Fruit fly (Drosophila melanogaster) whole organism, embryonic: ENCODE measurements around the gene ddbt.
A peak's percentile ranks its signal among the peaks of the same experiment; 100 is the strongest.

Experiments used
- Awh ChIP-seq: fragments of 200-800 bp; sonication (Bioruptor generic); IDR thresholded peaks from 2 replicates; pipeline ENCODE4, ENCODE4 v1.3.6; 2022; ENCODE audit warnings: missing biosample characterization, missing genetic modification characterization
- BEAF-32 ChIP-seq: fragments of 200-800 bp; sonication (Bioruptor generic); optimal IDR thresholded peaks from 3 replicates; lab custom pipeline; 2017; ENCODE audit warnings: missing biosample characterization, missing genetic modification characterization, mild to moderate bottlenecking, moderate library complexity, missing genetic modification reagents
- CG1024 ChIP-seq: fragments of 200-800 bp; sonication (Bioruptor generic); IDR thresholded peaks from 2 replicates; pipeline ENCODE4 v1.3.6; 2022; ENCODE audit warnings: missing biosample characterization, missing genetic modification characterization
- CG10274 ChIP-seq: fragments of 200-800 bp; sonication (Bioruptor generic); optimal IDR thresholded peaks from 3 replicates; lab custom pipeline; 2017; ENCODE audit warnings: missing biosample characterization, mild to moderate bottlenecking, missing genetic modification characterization
- CG11560 ChIP-seq: fragments of 200-800 bp; sonication (Bioruptor generic); IDR thresholded peaks from 3 replicates; pipeline ENCODE4 v1.3.6; 2022; ENCODE audit warnings: missing biosample characterization, missing genetic modification characterization
- CG12942 ChIP-seq: fragments of 200-800 bp; sonication (Bioruptor generic); optimal IDR thresholded peaks from 3 replicates; lab custom pipeline; 2016; ENCODE audit warnings: missing biosample characterization, missing genetic modification characterization
- CG13287 ChIP-seq: fragments of 200-800 bp; sonication (Bioruptor generic); IDR thresholded peaks from 2 replicates; pipeline ENCODE4 v1.3.6; 2022; ENCODE audit warnings: missing biosample characterization, missing genetic modification characterization; ENCODE audit not compliant: partially characterized antibody
- CG15269 ChIP-seq: fragments of 200-800 bp; sonication (Bioruptor generic); optimal IDR thresholded peaks from 2 replicates; lab custom pipeline; 2018; ENCODE audit warnings: missing biosample characterization, mild to moderate bottlenecking, missing genetic modification characterization, moderate library complexity
- CG16863 ChIP-seq: fragments of 200-800 bp; sonication (Bioruptor generic); optimal IDR thresholded peaks from 3 replicates; lab custom pipeline; 2016; ENCODE audit warnings: missing biosample characterization, missing genetic modification characterization
- CG17186 ChIP-seq: fragments of 200-800 bp; sonication (Bioruptor generic); optimal IDR thresholded peaks from 3 replicates; lab custom pipeline; 2017; ENCODE audit warnings: missing biosample characterization, missing genetic modification reagents, missing genetic modification characterization
- CG31224 ChIP-seq: fragments of 200-800 bp; sonication (Bioruptor generic); IDR thresholded peaks from 2 replicates; pipeline ENCODE4 v1.3.6; 2022; ENCODE audit warnings: missing biosample characterization, missing genetic modification characterization
- CG33557 ChIP-seq: fragments of 200-800 bp; sonication (Bioruptor generic); optimal IDR thresholded peaks from 2 replicates; lab custom pipeline; 2019; ENCODE audit warnings: missing biosample characterization, mild to moderate bottlenecking, missing genetic modification characterization, moderate library complexity
- CG34224 ChIP-seq: fragments of 200-800 bp; sonication (Bioruptor generic); IDR thresholded peaks from 3 replicates; pipeline ENCODE4 v1.3.6; 2022; ENCODE audit warnings: missing biosample characterization, missing genetic modification characterization; ENCODE audit not compliant: partially characterized antibody
- CG3726 ChIP-seq: fragments of 200-800 bp; sonication (Bioruptor generic); IDR thresholded peaks from 3 replicates; pipeline ENCODE4, ENCODE4 v1.3.6; 2022; ENCODE audit warnings: missing biosample characterization, missing genetic modification characterization
- CG43689 ChIP-seq: fragments of 200-800 bp; sonication (Bioruptor generic); IDR thresholded peaks from 2 replicates; pipeline ENCODE4 v1.3.6; 2022; ENCODE audit warnings: missing biosample characterization, missing genetic modification characterization
- CG5180 ChIP-seq: fragments of 200-800 bp; sonication (Bioruptor generic); optimal IDR thresholded peaks from 3 replicates; lab custom pipeline; 2017; ENCODE audit warnings: missing biosample characterization, missing genetic modification characterization, mild to moderate bottlenecking, moderate library complexity, missing genetic modification reagents
- CG7556 ChIP-seq: fragments of 200-800 bp; sonication (Bioruptor generic); optimal IDR thresholded peaks from 2 replicates; lab custom pipeline; 2017; ENCODE audit warnings: missing biosample characterization, mild to moderate bottlenecking, missing genetic modification characterization
- CG8089 ChIP-seq: fragments of 200-800 bp; sonication (Bioruptor generic); optimal IDR thresholded peaks from 3 replicates; lab custom pipeline; 2016; ENCODE audit warnings: missing biosample characterization, missing genetic modification characterization
- CG9437 ChIP-seq: fragments of 200-800 bp; sonication (Bioruptor generic); optimal IDR thresholded peaks from 2 replicates; lab custom pipeline; 2018; ENCODE audit warnings: missing biosample characterization, mild to moderate bottlenecking, missing genetic modification characterization
- CG9797 ChIP-seq: fragments of 200-800 bp; sonication (Bioruptor generic); optimal IDR thresholded peaks from 3 replicates; lab custom pipeline; 2018; ENCODE audit warnings: missing biosample characterization, mild to moderate bottlenecking, missing genetic modification characterization
- Dbx ChIP-seq: fragments of 200-800 bp; sonication (Bioruptor generic); IDR thresholded peaks from 3 replicates; pipeline ENCODE4 v1.3.6; 2022; ENCODE audit warnings: missing biosample characterization, missing genetic modification characterization
- Dll ChIP-seq: fragments of 200-800 bp; sonication (Bioruptor generic); IDR thresholded peaks from 4 replicates; pipeline ENCODE4 v1.3.6; 2022; ENCODE audit warnings: missing biosample characterization, missing genetic modification characterization; ENCODE audit not compliant: partially characterized antibody
- Dp ChIP-seq: fragments of 200-800 bp; sonication (Bioruptor generic); optimal IDR thresholded peaks from 2 replicates; lab custom pipeline; 2018; ENCODE audit warnings: missing biosample characterization, mild to moderate bottlenecking, missing genetic modification characterization, moderate library complexity
- Dref ChIP-seq: fragments of 200-800 bp; sonication (Bioruptor generic); IDR thresholded peaks from 2 replicates; pipeline ENCODE4 v1.3.6; 2022; ENCODE audit warnings: missing biosample characterization, missing genetic modification characterization
- H15 ChIP-seq: fragments of 200-800 bp; sonication (Bioruptor generic); IDR thresholded peaks from 3 replicates; pipeline ENCODE4 v1.3.6; 2022; ENCODE audit warnings: missing biosample characterization, missing genetic modification characterization
- Hey ChIP-seq: fragments of 200-800 bp; sonication (Bioruptor generic); optimal IDR thresholded peaks from 3 replicates; lab custom pipeline; 2018; ENCODE audit warnings: missing biosample characterization, mild to moderate bottlenecking, missing genetic modification characterization
- NC2β ChIP-seq: fragments of 200-800 bp; sonication (Bioruptor generic); optimal IDR thresholded peaks from 2 replicates; lab custom pipeline; 2016; ENCODE audit warnings: missing biosample characterization, missing genetic modification characterization
- NFAT ChIP-seq: fragments of 200-800 bp; sonication (Bioruptor generic); IDR thresholded peaks from 2 replicates; pipeline ENCODE4 v1.3.6; 2022; ENCODE audit warnings: missing biosample characterization, missing genetic modification characterization
- Optix ChIP-seq: fragments of 200-800 bp; sonication (Bioruptor generic); IDR thresholded peaks from 3 replicates; pipeline ENCODE4 v1.3.6; 2022; ENCODE audit warnings: missing biosample characterization, missing genetic modification characterization
- Ptx1 ChIP-seq: fragments of 200-800 bp; sonication (Bioruptor generic); IDR thresholded peaks from 2 replicates; pipeline ENCODE4 v1.3.6; 2022; ENCODE audit warnings: missing biosample characterization, missing genetic modification characterization
- Stat92E ChIP-seq, 3 experiments: fragments of >200 bp in 2 of 3; fragments of 200-800 bp in 1 of 3; sonication (Bioruptor generic) in 1 of 3; optimal IDR thresholded peaks; 2 replicates each; lab custom pipeline; 2017 to 2019; ENCODE audit warnings: missing biosample characterization in 3 of 3, missing genetic modification characterization in 3 of 3, mild to moderate bottlenecking in 1 of 3, moderate library complexity in 1 of 3
- Usf ChIP-seq: fragments of 200-800 bp; sonication (Bioruptor generic); optimal IDR thresholded peaks from 2 replicates; lab custom pipeline; 2017; ENCODE audit warnings: missing genotype, missing biosample characterization, missing genetic modification characterization
- YL-1 ChIP-seq: fragments of 200-800 bp; sonication (Bioruptor generic); optimal IDR thresholded peaks from 3 replicates; lab custom pipeline; 2017; ENCODE audit warnings: missing biosample characterization, mild to moderate bottlenecking, missing genetic modification characterization
- abd-A ChIP-seq: fragments of 200-800 bp; sonication (Bioruptor generic); optimal IDR thresholded peaks from 3 replicates; lab custom pipeline; 2019; ENCODE audit warnings: missing biosample characterization, mild to moderate bottlenecking, missing genetic modification characterization, moderate library complexity
- al ChIP-seq: fragments of 200-800 bp; sonication (Bioruptor generic); IDR thresholded peaks from 2 replicates; pipeline ENCODE4 v1.3.6; 2022; ENCODE audit warnings: missing biosample characterization, missing genetic modification characterization
- az2 ChIP-seq: fragments of 200-800 bp; sonication (Bioruptor generic); optimal IDR thresholded peaks from 3 replicates; lab custom pipeline; 2016; ENCODE audit warnings: missing biosample characterization, missing genetic modification characterization
- ewg ChIP-seq: fragments of 200-800 bp; sonication (Bioruptor generic); optimal IDR thresholded peaks from 3 replicates; lab custom pipeline; 2017; ENCODE audit warnings: mild to moderate bottlenecking, missing biosample characterization, missing genetic modification reagents, missing genetic modification characterization
- fd102C ChIP-seq: fragments of 200-800 bp; sonication (Bioruptor generic); optimal IDR thresholded peaks from 2 replicates; lab custom pipeline; 2018; ENCODE audit warnings: missing biosample characterization, mild to moderate bottlenecking, missing genetic modification characterization, moderate library complexity
- klu ChIP-seq: fragments of 200-800 bp; sonication (Bioruptor generic); IDR thresholded peaks from 2 replicates; pipeline ENCODE4 v1.3.6; 2022; ENCODE audit warnings: missing biosample characterization, missing genetic modification characterization
- knrl ChIP-seq: fragments of 200-800 bp; sonication (Bioruptor generic); IDR thresholded peaks from 3 replicates; pipeline ENCODE4 v1.3.6; 2022; ENCODE audit warnings: missing biosample characterization, missing genetic modification characterization; ENCODE audit not compliant: partially characterized antibody
- nmo ChIP-seq: fragments of 200-800 bp; sonication (Bioruptor generic); optimal IDR thresholded peaks from 2 replicates; lab custom pipeline; 2018; ENCODE audit warnings: missing biosample characterization, mild to moderate bottlenecking, missing genetic modification characterization, moderate library complexity
- pum ChIP-seq: fragments of 200-800 bp; sonication (Bioruptor generic); optimal IDR thresholded peaks from 2 replicates; lab custom pipeline; 2016; ENCODE audit warnings: missing biosample characterization, missing genetic modification characterization
- run ChIP-seq: fragments of 200-800 bp; sonication (Bioruptor generic); optimal IDR thresholded peaks from 3 replicates; lab custom pipeline; 2018; ENCODE audit warnings: missing biosample characterization, mild to moderate bottlenecking, missing genetic modification characterization
- scrt ChIP-seq: fragments of 200-800 bp; sonication (Bioruptor generic); optimal IDR thresholded peaks from 2 replicates; lab custom pipeline; 2018; ENCODE audit warnings: missing biosample characterization, mild to moderate bottlenecking, missing genetic modification characterization, moderate library complexity
- sob ChIP-seq: fragments of 200-800 bp; sonication (Bioruptor generic); IDR thresholded peaks from 2 replicates; pipeline ENCODE4 v1.3.6; 2022; ENCODE audit warnings: missing biosample characterization, missing genetic modification characterization
- stc ChIP-seq: fragments of 200-800 bp; sonication (Bioruptor generic); IDR thresholded peaks from 2 replicates; pipeline ENCODE4 v1.3.6; 2022; ENCODE audit warnings: missing biosample characterization, missing genetic modification characterization
- tin ChIP-seq: fragments of 200-800 bp; sonication (Bioruptor generic); optimal IDR thresholded peaks from 3 replicates; lab custom pipeline; 2016; ENCODE audit warnings: missing biosample characterization, missing genetic modification characterization
- usp ChIP-seq: fragments of >200 bp; optimal IDR thresholded peaks from 2 replicates; lab custom pipeline; 2017; ENCODE audit warnings: missing biosample characterization, missing genetic modification characterization
- vnd ChIP-seq: fragments of 200-800 bp; sonication (Bioruptor generic); IDR thresholded peaks from 3 replicates; pipeline ENCODE4 v1.3.6; 2022; ENCODE audit warnings: missing biosample characterization, missing genetic modification characterization; ENCODE audit not compliant: partially characterized antibody
- wor ChIP-seq: fragments of 200-800 bp; sonication (Bioruptor generic); IDR thresholded peaks from 2 replicates; pipeline ENCODE4 v1.3.6; 2022; ENCODE audit warnings: missing biosample characterization, missing genetic modification characterization

Gene ddbt

DNA sequence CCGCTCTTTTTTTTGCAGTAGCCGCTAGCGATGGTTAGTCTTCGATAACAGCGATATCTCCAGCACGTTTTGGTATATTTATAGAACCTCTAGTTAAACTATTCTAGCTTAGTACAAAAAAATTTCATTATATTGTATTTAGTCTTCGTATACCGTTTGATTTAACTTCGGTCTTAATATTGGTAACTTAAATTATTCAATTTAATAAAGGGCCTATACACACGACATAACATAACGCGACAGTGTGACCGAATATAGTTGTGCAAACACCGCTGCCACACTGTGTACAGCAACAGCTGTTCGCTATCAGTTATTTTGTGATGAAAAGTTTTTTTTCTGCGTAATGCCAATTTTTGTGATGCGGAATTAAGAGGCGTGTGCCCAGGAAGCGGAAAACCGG lies 44.3 kb downstream of the ddbt start, which contains the start of the genes Cdc5 and CG1233 (continued):
- no peak for TF ChIP-seq az2 (GFP tag; lab: Kevin White, UChicago)
- TF ChIP-seq wor = no peak
- 0 out of 2 replicates have a peak, but pooled peaks have one; percentile 34 for TF ChIP-seq Ptx1 (GFP tag; lab: Robert Waterston, UW)
- TF ChIP-seq CG17186 (GFP tag; lab: Kevin White, UChicago) = peak; percentile 32
- TF ChIP-seq NC2β (GFP tag; lab: Kevin White, UChicago) = peak; percentile 25
- TF ChIP-seq Dll (GFP tag; lab: Robert Waterston, UW) = peak; percentile 71
- TF ChIP-seq CG8089 (GFP tag; lab: Kevin White, UChicago) = peak; percentile 17
- peak; percentile 75 for TF ChIP-seq sob (GFP tag; lab: Robert Waterston, UW)
- TF ChIP-seq Awh (GFP tag; lab: Robert Waterston, UW) = no peak
- 0 out of 2 replicates have a peak, but pooled peaks have one; percentile 26 for TF ChIP-seq NFAT (GFP tag; lab: Robert Waterston, UW)
- no peak for TF ChIP-seq CG11560
- TF ChIP-seq tin (GFP tag; lab: Kevin White, UChicago) = peak; percentile 19
- TF ChIP-seq CG31224 = no peak
- TF ChIP-seq abd-A (tag; lab: Kevin White, UChicago) = no peak
- TF ChIP-seq Dbx (GFP tag; lab: Robert Waterston, UW) = peak; percentile 57; the same call in 2 of the 3 replicates
- no peak for TF ChIP-seq Stat92E (GFP tag; optimal IDR thresholded peaks at IDR 0.05; lab: Kevin White, UChicago)
- TF ChIP-seq CG3726 (GFP tag; lab: Robert Waterston, UW) = no peak
- peak; percentile 62; the same call in 2 of the 3 replicates for TF ChIP-seq CG34224 (GFP tag; lab: Robert Waterston, UW)
- TF ChIP-seq Dref = peak; percentile 58
- TF ChIP-seq run (tag; lab: Kevin White, UChicago) = no peak
- TF ChIP-seq CG9797 (GFP tag; lab: Kevin White, UChicago) = peak; percentile 97
- TF ChIP-seq nmo = peak; percentile 78
- peak; percentile 36 for TF ChIP-seq Dp (GFP tag; lab: Kevin White, UChicago)
- TF ChIP-seq klu (GFP tag; lab: Robert Waterston, UW) = no peak
- TF ChIP-seq pum (GFP tag; lab: Kevin White, UChicago) = peak; percentile 5
- TF ChIP-seq scrt (GFP tag; lab: Kevin White, UChicago) = no peak
- peak; percentile 45; the same call in 1 of the 3 replicates for TF ChIP-seq H15
- TF ChIP-seq CG5180 (GFP tag; lab: Kevin White, UChicago) = no peak
- TF ChIP-seq knrl (GFP tag; lab: Robert Waterston, UW) = peak; percentile 66
- peak; percentile 93 for TF ChIP-seq YL-1
- no peak for TF ChIP-seq al (GFP tag; lab: Robert Waterston, UW)
- TF ChIP-seq CG10274 (GFP tag; lab: Kevin White, UChicago) = no peak
- no peak for TF ChIP-seq Hey (tag; lab: Kevin White, UChicago)
- TF ChIP-seq CG12942 (GFP tag; lab: Kevin White, UChicago) = no peak
- peak; percentile 26 for TF ChIP-seq CG33557 (GFP tag; lab: Kevin White, UChicago)
- TF ChIP-seq Optix (GFP tag; lab: Robert Waterston, UW) = 0 out of 3 replicates have a peak, but pooled peaks have one; percentile 8
- TF ChIP-seq BEAF-32 (GFP tag; lab: Kevin White, UChicago) = peak; percentile 59
- TF ChIP-seq vnd (GFP tag; lab: Robert Waterston, UW) = peak; percentile 49; the same call in 2 of the 3 replicates
- no peak for TF ChIP-seq usp
- no peak for TF ChIP-seq CG15269 (tag; lab: Kevin White, UChicago)
- TF ChIP-seq CG13287 (GFP tag; lab: Robert Waterston, UW) = peak; percentile 75
- no peak for TF ChIP-seq CG43689 (GFP tag; lab: Robert Waterston, UW)
- TF ChIP-seq CG7556 (GFP tag; lab: Kevin White, UChicago) = no peak
- TF ChIP-seq fd102C = peak; percentile 41
- 0 out of 2 replicates have a peak, but pooled peaks have one; percentile 33 for TF ChIP-seq CG1024 (GFP tag; lab: Robert Waterston, UW)
- peak; percentile 29 for TF ChIP-seq CG16863 (GFP tag; lab: Kevin White, UChicago)
- peak; percentile 21 for TF ChIP-seq CG9437 (GFP tag; lab: Kevin White, UChicago)
- peak; percentile 45 for TF ChIP-seq ewg (GFP tag; lab: Kevin White, UChicago)
- TF ChIP-seq Usf (GFP tag; lab: Kevin White, UChicago) = no peak
- TF ChIP-seq stc = no peak
